Worm (Caenorhabditis elegans) whole organism, young adult: ENCODE measurements around the gene R09D1.13.

Source experiments
- B0336.3 ChIP-seq: fragments of 200-800 bp; sonication (Bioruptor generic); IDR thresholded peaks from 2 replicates; pipeline ENCODE4 v1.3.6; 2022; ENCODE audit warnings: missing genetic modification characterization, missing compliant biosample characterization
- F49E8.2 ChIP-seq: sonication (generic microtip); optimal IDR thresholded peaks from 3 replicates; lab custom pipeline; 2017; ENCODE audit warnings: missing genetic modification characterization, mild to moderate bottlenecking, missing compliant biosample characterization, antibody characterized with exemption, moderate library complexity; ENCODE audit not compliant: insufficient read depth
- ama-1 ChIP-seq, 3 experiments: fragments of 150-350 bp in 1 of 3; sonication (generic microtip) in 2 of 3; optimal IDR thresholded peaks; 2 replicates each; lab custom pipeline; 2014 to 2018; ENCODE audit warnings: missing biosample characterization in 2 of 3, missing genetic modification characterization in 2 of 3, missing genetic modification reagents in 2 of 3
- athp-1 ChIP-seq: sonication (generic microtip); optimal IDR thresholded peaks from 2 replicates; lab custom pipeline; 2017; ENCODE audit warnings: mild to moderate bottlenecking, missing genetic modification characterization, missing compliant biosample characterization
- attf-6 ChIP-seq: fragments of 200-800 bp; sonication (Bioruptor generic); IDR thresholded peaks from 2 replicates; pipeline ENCODE4 v1.3.6; 2022; ENCODE audit warnings: missing genetic modification reagents, missing genetic modification characterization, missing compliant biosample characterization
- ets-4 ChIP-seq: fragments of 200-800 bp; sonication (Bioruptor generic); optimal IDR thresholded peaks from 2 replicates; lab custom pipeline; 2018; ENCODE audit warnings: mild to moderate bottlenecking, missing genetic modification characterization, missing compliant biosample characterization
- let-526 ChIP-seq: fragments of 200-800 bp; sonication (Bioruptor generic); IDR thresholded peaks from 2 replicates; pipeline ENCODE4 v1.3.6; 2022; ENCODE audit warnings: missing genetic modification reagents, missing genetic modification characterization, missing compliant biosample characterization
- let-607 ChIP-seq, 2 experiments: fragments of 200-800 bp in 1 of 2; sonication (Bioruptor generic) in 1 of 2; sonication (generic microtip) in 1 of 2; optimal IDR thresholded peaks; 2 replicates each; lab custom pipeline; 2016 to 2018; ENCODE audit warnings: mild to moderate bottlenecking in 2 of 2, missing compliant biosample characterization in 2 of 2, missing genetic modification characterization in 2 of 2, moderate library complexity in 2 of 2, missing genotype in 1 of 2
- mxl-1 ChIP-seq: sonication (generic microtip); optimal IDR thresholded peaks from 2 replicates; lab custom pipeline; 2016; ENCODE audit warnings: missing genetic modification characterization, missing compliant biosample characterization
- unc-62 ChIP-seq: fragments of 150-350 bp; optimal IDR thresholded peaks from 2 replicates; lab custom pipeline; 2014; ENCODE audit warnings: missing biosample characterization, missing genetic modification reagents, missing genetic modification characterization

- TF ChIP-seq athp-1 (tag; lab: Kevin White, UChicago) (no peak), ets-4 (no peak), ama-1 (optimal IDR thresholded peaks at IDR 0.05; lab: Kevin White, UChicago) (no peak), ama-1 (GFP tag; optimal IDR thresholded peaks at IDR 0.05; lab: Kevin White, UChicago) (no peak), attf-6 (GFP tag; lab: Robert Waterston, UW) (no peak), unc-62 (no peak), B0336.3 (GFP tag; lab: Robert Waterston, UW) (no peak), let-526 (GFP tag; lab: Robert Waterston, UW) (no peak), F49E8.2 (tag; lab: Kevin White, UChicago) (no peak), mxl-1 (tag; lab: Kevin White, UChicago) (no peak), let-607 (tag; optimal IDR thresholded peaks at IDR 0.05; lab: Kevin White, UChicago) (no peak)
These were observed 33.8 kb downstream of the R09D1.13 start, which contains the start of gene M176.9 for ce11 chrII:9411497-9411896.
